Fruit fly (Drosophila melanogaster): Measurements from ENCODE around the gene eg.
A peak's percentile ranks its signal among the peaks of the same experiment; 100 is the strongest.

The eg gene

dm6 chr3L:21859299-21860052 lies 51.0 kb downstream of the eg start (continued):
- no peak for TF ChIP-seq CkIIα-i1 (GFP tag; IDR thresholded peaks at IDR 0.05)
- TF ChIP-seq CG11504 (tag; optimal IDR thresholded peaks at IDR 0.05) = peak; percentile 75
- no peak for TF ChIP-seq seq (GFP tag; IDR thresholded peaks at IDR 0.05)
- TF ChIP-seq Pdp1 (GFP tag; optimal IDR thresholded peaks at IDR 0.05) = no peak
- TF ChIP-seq cas (GFP tag; IDR thresholded peaks at IDR 0.05) = no peak
- TF ChIP-seq CG10209 (GFP tag; optimal IDR thresholded peaks at IDR 0.05) = peak; percentile 26
- no peak for TF ChIP-seq CG2875 (GFP tag; optimal IDR thresholded peaks at IDR 0.05)
- TF ChIP-seq CG6272 (GFP tag; IDR thresholded peaks at IDR 0.05) = no peak
- no peak for TF ChIP-seq nmo (GFP tag; optimal IDR thresholded peaks at IDR 0.05)
- TF ChIP-seq Atf3 (GFP tag; optimal IDR thresholded peaks at IDR 0.05) = no peak
- TF ChIP-seq tup (GFP tag; optimal IDR thresholded peaks at IDR 0.05) = no peak
- 0 out of 3 replicates have a peak, but pooled peaks have one; percentile 25 for TF ChIP-seq CG11695 (GFP tag; IDR thresholded peaks at IDR 0.05)
- TF ChIP-seq CG6654 (GFP tag; optimal IDR thresholded peaks at IDR 0.05) = no peak
- TF ChIP-seq Mrtf (GFP tag; IDR thresholded peaks at IDR 0.05) = no peak
- TF ChIP-seq Taf1 (GFP tag; IDR thresholded peaks at IDR 0.05) = no peak
- no peak for TF ChIP-seq lmd (GFP tag; IDR thresholded peaks at IDR 0.05)
- TF ChIP-seq ewg (GFP tag; optimal IDR thresholded peaks at IDR 0.05) = peak; percentile 14
- TF ChIP-seq CG13624 (GFP tag; optimal IDR thresholded peaks at IDR 0.05) = no peak
- peak; percentile 80 for TF ChIP-seq abd-A (tag; optimal IDR thresholded peaks at IDR 0.05)
- no peak for TF ChIP-seq ac (GFP tag; optimal IDR thresholded peaks at IDR 0.05)
- TF ChIP-seq ara (GFP tag; IDR thresholded peaks at IDR 0.05) = no peak
- TF ChIP-seq CG6854 (GFP tag; optimal IDR thresholded peaks at IDR 0.05) = peak; percentile 9
- TF ChIP-seq cad (GFP tag; optimal IDR thresholded peaks at IDR 0.05) = no peak
- no peak for TF ChIP-seq CG2199 (GFP tag; IDR thresholded peaks at IDR 0.05)
- no peak for TF ChIP-seq bsh (GFP tag; optimal IDR thresholded peaks at IDR 0.05)
- no peak for TF ChIP-seq gro (GFP tag; optimal IDR thresholded peaks at IDR 0.05)
- TF ChIP-seq zf30C (GFP tag; optimal IDR thresholded peaks at IDR 0.05) = peak; percentile 3
- TF ChIP-seq vvl (GFP tag; IDR thresholded peaks at IDR 0.05) = no peak
- TF ChIP-seq tll (GFP tag; optimal IDR thresholded peaks at IDR 0.05) = no peak
- TF ChIP-seq CG15073 (GFP tag; optimal IDR thresholded peaks at IDR 0.05) = no peak
- TF ChIP-seq Asciz (GFP tag; optimal IDR thresholded peaks at IDR 0.05) = no peak
- TF ChIP-seq Scr (GFP tag; IDR thresholded peaks at IDR 0.05; ENCODE audit: partially characterized antibody) = no peak
- no peak for TF ChIP-seq GATAe (GFP tag; conservative IDR thresholded peaks at IDR 0.05)
- no peak for TF ChIP-seq ssp (GFP tag; IDR thresholded peaks at IDR 0.05)
- TF ChIP-seq Tbp (GFP tag; optimal IDR thresholded peaks at IDR 0.05) = no peak
- no peak; the same call in 1 of the 3 replicates for TF ChIP-seq CG17361 (GFP tag; IDR thresholded peaks at IDR 0.05)
- TF ChIP-seq hb (GFP tag; IDR thresholded peaks at IDR 0.05; ENCODE audit: partially characterized antibody) = no peak
- TF ChIP-seq Jarid2 (GFP tag; optimal IDR thresholded peaks at IDR 0.05) = no peak
- TF ChIP-seq stc (GFP tag; IDR thresholded peaks at IDR 0.05) = no peak
- TF ChIP-seq pita (GFP tag; optimal IDR thresholded peaks at IDR 0.05) = no peak
- TF ChIP-seq Gug (GFP tag; IDR thresholded peaks at IDR 0.05) = no peak
- peak; percentile 15 for TF ChIP-seq Abd-B (GFP tag; optimal IDR thresholded peaks at IDR 0.05)
- peak; percentile 44 for TF ChIP-seq fd96Cb (tag; optimal IDR thresholded peaks at IDR 0.05)
- TF ChIP-seq CG4404 (GFP tag; IDR thresholded peaks at IDR 0.05) = no peak
- TF ChIP-seq CG7372 (GFP tag; IDR thresholded peaks at IDR 0.05) = no peak
- no peak for TF ChIP-seq CG1647 (GFP tag; optimal IDR thresholded peaks at IDR 0.05)
- no peak for TF ChIP-seq CG15011 (GFP tag; optimal IDR thresholded peaks at IDR 0.05)
- TF ChIP-seq CG10543 (GFP tag; optimal IDR thresholded peaks at IDR 0.05) = peak; percentile 38
- no peak for TF ChIP-seq Sin3A (optimal IDR thresholded peaks at IDR 0.05)
- peak; percentile 57 for TF ChIP-seq CG13424 (tag; optimal IDR thresholded peaks at IDR 0.05)

Measured in whole organism, embryonic.